Worm (Caenorhabditis elegans): ENCODE measurements around the gene spv-1.

spv-1 gene

DNA sequence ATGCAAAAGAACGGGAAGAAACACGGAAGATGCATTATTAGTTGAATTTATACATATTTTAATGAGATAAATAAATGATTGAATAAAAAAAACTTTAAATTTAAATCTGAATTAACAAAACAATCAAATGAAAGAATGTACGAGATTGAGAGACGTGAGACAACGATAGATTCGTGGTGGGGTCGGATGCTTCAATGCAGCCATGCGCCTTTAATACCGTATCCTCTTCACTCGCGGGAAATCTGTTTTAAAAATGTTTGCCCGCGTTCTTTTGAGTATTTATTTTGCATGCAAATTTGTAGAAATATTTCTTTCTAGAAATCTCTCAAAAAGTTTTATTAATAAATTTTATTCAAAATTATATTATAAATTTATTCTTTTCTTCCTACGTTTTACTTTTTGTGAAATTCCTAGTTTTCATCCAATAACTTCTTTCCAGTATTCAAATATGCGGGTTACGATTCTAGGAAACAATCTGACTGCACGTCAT is 48.1 kb downstream of the spv-1 start, which contains the start of gene perm-1 (continued):
- TF ChIP-seq Y67H2A.10 (GFP tag; conservative IDR thresholded peaks at IDR 0.05) (no peak), ceh-58 (GFP tag; IDR thresholded peaks at IDR 0.05) (no peak), snpc-1.1 (tag; optimal IDR thresholded peaks at IDR 0.05; ENCODE audit: insufficient read depth) (peak; percentile 73), madf-8 (GFP tag; conservative IDR thresholded peaks at IDR 0.05) (peak; percentile 96), hmg-1.2 (GFP tag; IDR thresholded peaks at IDR 0.05) (peak; percentile 71; the same call in 1 of the 2 replicates), efl-1 (GFP tag; optimal IDR thresholded peaks at IDR 0.05) (peak; percentile 96), C06A6.2 (GFP tag; conservative IDR thresholded peaks at IDR 0.05) (no peak), nhr-27 (tag; optimal IDR thresholded peaks at IDR 0.05) (no peak), lin-40 (tag; optimal IDR thresholded peaks at IDR 0.05) (no peak), F57A8.1 (GFP tag; optimal IDR thresholded peaks at IDR 0.05) (no peak), Y53G8AR.9 (GFP tag; conservative IDR thresholded peaks at IDR 0.05) (peak; percentile 50; the same call in 1 of the 2 replicates), die-1 (tag; optimal IDR thresholded peaks at IDR 0.05) (no peak), gei-17 (GFP tag; optimal IDR thresholded peaks at IDR 0.05) (no peak), dox-1 (GFP tag; IDR thresholded peaks at IDR 0.05) (peak; percentile 85), attf-6 (GFP tag; IDR thresholded peaks at IDR 0.05) (no peak), nhr-120 (GFP tag; IDR thresholded peaks at IDR 0.05) (no peak), ztf-3 (GFP tag; optimal IDR thresholded peaks at IDR 0.05) (no peak), sptf-2 (GFP tag; optimal IDR thresholded peaks at IDR 0.05) (no peak), ama-1 (optimal IDR thresholded peaks at IDR 0.05) (no peak), ama-1 (GFP tag; optimal IDR thresholded peaks at IDR 0.05) (no peak), snpc-1.3 (tag; optimal IDR thresholded peaks at IDR 0.05; ENCODE audit: insufficient read depth) (peak; percentile 82), zfh-2 (GFP tag; conservative IDR thresholded peaks at IDR 0.05) (no peak), aptf-3 (GFP tag; IDR thresholded peaks at IDR 0.05) (no peak), nfya-2 (GFP tag; IDR thresholded peaks at IDR 0.05) (no peak), Y56A3A.18 (GFP tag; IDR thresholded peaks at IDR 0.05) (no peak), Y53F4B.3 (GFP tag; IDR thresholded peaks at IDR 0.05) (peak; percentile 60; the same call in 1 of the 2 replicates), nfya-1 (tag; optimal IDR thresholded peaks at IDR 0.05; ENCODE audit: borderline replicate concordance, insufficient read depth) (no peak), lin-35 (GFP tag; optimal IDR thresholded peaks at IDR 0.05) (peak in 1 of 3 experiments; percentile 61), xnd-1 (tag; optimal IDR thresholded peaks at IDR 0.05) (peak; percentile 95), ceh-91 (GFP tag; IDR thresholded peaks at IDR 0.05) (peak; percentile 96), T26A5.8 (tag; optimal IDR thresholded peaks at IDR 0.05) (no peak), unc-130 (GFP tag; optimal IDR thresholded peaks at IDR 0.05) (peak; percentile 93), bed-1 (GFP tag; IDR thresholded peaks at IDR 0.05) (no peak), somi-1 (GFP tag; optimal IDR thresholded peaks at IDR 0.05) (no peak), attf-5 (GFP tag; optimal IDR thresholded peaks at IDR 0.05) (no peak), ceh-100 (GFP tag; IDR thresholded peaks at IDR 0.05) (peak; percentile 48; the same call in 1 of the 2 replicates), rcor-1 (GFP tag; IDR thresholded peaks at IDR 0.05) (peak; percentile 90), hsf-1 (GFP tag; IDR thresholded peaks at IDR 0.05) (peak; percentile 92), egl-44 (GFP tag; IDR thresholded peaks at IDR 0.05) (no peak), dpff-1 (tag; optimal IDR thresholded peaks at IDR 0.05) (no peak), madf-3 (GFP tag; IDR thresholded peaks at IDR 0.05) (peak; percentile 91), B0019.2 (GFP tag; conservative IDR thresholded peaks at IDR 0.05) (peak; percentile 84)
